Fruit fly (Drosophila melanogaster): Measurements from ENCODE around the gene Cpr67B.
A peak's percentile ranks its signal among the peaks of the same experiment; 100 is the strongest.

Gene Cpr67B

dm6 chr3L:9373374-9374004 is 31.1 kb upstream of the Cpr67B start (continued):
- TF ChIP-seq HLHmδ (GFP tag; optimal IDR thresholded peaks at IDR 0.05) (no peak), nmo (GFP tag; optimal IDR thresholded peaks at IDR 0.05) (peak; percentile 54), al (GFP tag; IDR thresholded peaks at IDR 0.05) (no peak), oc (tag; optimal IDR thresholded peaks at IDR 0.05) (peak; percentile 82), Ets97D (GFP tag; optimal IDR thresholded peaks at IDR 0.05) (no peak), NC2β (GFP tag; optimal IDR thresholded peaks at IDR 0.05) (peak; percentile 5), gsb-n (tag; optimal IDR thresholded peaks at IDR 0.05) (peak; percentile 26), CG15696 (tag; optimal IDR thresholded peaks at IDR 0.05) (no peak), CG17568 (GFP tag; optimal IDR thresholded peaks at IDR 0.05) (no peak), CG43689 (GFP tag; IDR thresholded peaks at IDR 0.05) (no peak), bbx (GFP tag; IDR thresholded peaks at IDR 0.05; ENCODE audit: partially characterized antibody) (peak; percentile 64), her (GFP tag; optimal IDR thresholded peaks at IDR 0.05) (no peak), Ssrp (tag; optimal IDR thresholded peaks at IDR 0.05) (peak; percentile 54), Nf-YB (GFP tag; optimal IDR thresholded peaks at IDR 0.05) (peak; percentile 30), HLH3B (GFP tag; IDR thresholded peaks at IDR 0.05) (peak; percentile 78), hbn (GFP tag; IDR thresholded peaks at IDR 0.05; ENCODE audit: partially characterized antibody) (no peak), Gug (GFP tag; IDR thresholded peaks at IDR 0.05) (no peak), Ets65A (GFP tag) (no peak), CG4404 (GFP tag; IDR thresholded peaks at IDR 0.05) (peak; percentile 33; the same call in 1 of the 2 replicates), tgo (GFP tag; IDR thresholded peaks at IDR 0.05) (peak; percentile 67; the same call in 2 of the 3 replicates), MBD-R2 (GFP tag; IDR thresholded peaks at IDR 0.05) (peak; percentile 44), Lhr (GFP tag; optimal IDR thresholded peaks at IDR 0.05) (peak; percentile 2), CG1602 (GFP tag; optimal IDR thresholded peaks at IDR 0.05) (peak; percentile 28), sd (tag; optimal IDR thresholded peaks at IDR 0.05) (peak; percentile 66), CG6854 (GFP tag; optimal IDR thresholded peaks at IDR 0.05) (peak; percentile 66), CG30403 (GFP tag; optimal IDR thresholded peaks at IDR 0.05) (peak; percentile 67), CG3847 (GFP tag; IDR thresholded peaks at IDR 0.05) (0 out of 2 replicates have a peak, but pooled peaks have one; percentile 20), Oaz (GFP tag; IDR thresholded peaks at IDR 0.05) (peak; percentile 55)

- TF ChIP-seq dati (GFP tag; IDR thresholded peaks at IDR 0.05), result no peak
- no peak for TF ChIP-seq Ets65A (GFP tag)
- TF ChIP-seq Dip2 (GFP tag; IDR thresholded peaks at IDR 0.05), result no peak
- no peak for TF ChIP-seq CG10654 (GFP tag; optimal IDR thresholded peaks at IDR 0.05)
- TF ChIP-seq CG8765 (GFP tag; IDR thresholded peaks at IDR 0.05), result no peak
- TF ChIP-seq CG32767 (GFP tag; IDR thresholded peaks at IDR 0.05), result no peak
- no peak for TF ChIP-seq HLH3B (GFP tag; IDR thresholded peaks at IDR 0.05)
- peak; percentile 13 for TF ChIP-seq nom (GFP tag; optimal IDR thresholded peaks at IDR 0.05)
- TF ChIP-seq CG17912 (GFP tag; optimal IDR thresholded peaks at IDR 0.05), result no peak
These were observed 29.5 kb upstream of the Cpr67B start, which contains the start of gene CG4461 for dm6 chr3L:9375130-9375529. TSS of gene CG4461 (plus strand) at chr3L:9375430.

dm6 chr3L:9376573-9376972 is 28.0 kb upstream of the Cpr67B start:
- TF ChIP-seq Mrtf (GFP tag; IDR thresholded peaks at IDR 0.05) (0 out of 3 replicates have a peak, but pooled peaks have one; percentile 39), CG8290 (GFP tag; optimal IDR thresholded peaks at IDR 0.05) (no peak), CG8290 (tag; optimal IDR thresholded peaks at IDR 0.05) (no peak), Med (GFP tag) (peak; percentile 56), BtbVII (GFP tag; optimal IDR thresholded peaks at IDR 0.05) (no peak), CG4820 (GFP tag; optimal IDR thresholded peaks at IDR 0.05) (no peak), sob (GFP tag; IDR thresholded peaks at IDR 0.05) (no peak), CG5180 (GFP tag; optimal IDR thresholded peaks at IDR 0.05) (no peak), phol (tag; optimal IDR thresholded peaks at IDR 0.05) (no peak), ci (GFP tag; IDR thresholded peaks at IDR 0.05) (no peak), CG8281 (tag; optimal IDR thresholded peaks at IDR 0.05) (no peak), p53 (GFP tag; optimal IDR thresholded peaks at IDR 0.05) (no peak), ken (GFP tag; IDR thresholded peaks at IDR 0.05) (0 out of 3 replicates have a peak, but pooled peaks have one; percentile 14), CG10462 (GFP tag; optimal IDR thresholded peaks at IDR 0.05) (no peak)
